Fruit fly (Drosophila melanogaster): ENCODE results near the gene CG11666.

Gene CG11666

DNA sequence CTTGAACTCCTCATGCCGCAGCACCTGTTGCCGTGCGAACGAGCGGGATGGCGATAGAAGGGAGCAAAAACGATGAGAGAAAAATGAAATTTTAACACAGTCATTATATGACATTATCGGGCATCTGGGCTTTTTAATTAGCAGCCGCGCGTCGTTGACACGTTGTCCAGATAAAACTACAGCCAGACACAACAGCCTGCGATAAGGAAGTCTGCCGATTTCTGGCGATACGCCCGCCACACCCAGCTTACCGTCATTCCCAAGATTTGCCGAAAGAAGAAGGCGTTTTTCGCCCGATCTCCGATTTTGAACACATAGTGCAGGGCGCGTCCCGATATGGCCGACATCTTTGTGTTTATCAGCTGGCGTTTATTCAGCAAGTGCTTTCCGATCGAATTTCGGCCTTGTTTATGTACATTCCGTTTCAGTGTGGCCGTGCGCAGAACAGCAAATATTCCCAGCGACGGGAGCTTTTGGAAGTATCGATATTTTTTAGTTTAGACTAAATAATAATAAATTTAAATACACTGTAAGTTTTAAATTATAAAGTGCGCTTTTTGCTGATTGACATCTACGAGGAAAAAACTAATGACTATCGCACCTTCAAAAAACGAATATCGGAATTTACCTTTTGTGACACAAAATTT is 43.6 kb downstream of the CG11666 start, which contains the start of gene CG1532:
TSS of gene CG1532 (minus strand) at position 433 of the 647 bp plus-strand sequence.
- no peak for TF ChIP-seq ATbp (GFP tag; optimal IDR thresholded peaks at IDR 0.05)
- no peak for TF ChIP-seq CG14667 (GFP tag; IDR thresholded peaks at IDR 0.05)
- no peak for TF ChIP-seq CG18619 (GFP tag; optimal IDR thresholded peaks at IDR 0.05)
- no peak for TF ChIP-seq ems (GFP tag; optimal IDR thresholded peaks at IDR 0.05)
- TF ChIP-seq Hsf (GFP tag; optimal IDR thresholded peaks at IDR 0.05), result no peak
- TF ChIP-seq YL-1 (GFP tag; optimal IDR thresholded peaks at IDR 0.05), result peak; percentile 26
- no peak for TF ChIP-seq ken (GFP tag; IDR thresholded peaks at IDR 0.05)
- TF ChIP-seq CG3163 (GFP tag; optimal IDR thresholded peaks at IDR 0.05), result no peak
- TF ChIP-seq CG9797 (GFP tag; optimal IDR thresholded peaks at IDR 0.05), result peak; percentile 65
- TF ChIP-seq CG33557 (GFP tag; optimal IDR thresholded peaks at IDR 0.05), result no peak
- TF ChIP-seq onecut (GFP tag; IDR thresholded peaks at IDR 0.05), result peak; percentile 46
- no peak for TF ChIP-seq CG17361 (GFP tag; IDR thresholded peaks at IDR 0.05)
- peak; percentile 43; the same call in 1 of the 3 replicates for TF ChIP-seq jigr1 (GFP tag; IDR thresholded peaks at IDR 0.05)
- no peak for TF ChIP-seq sr (GFP tag; IDR thresholded peaks at IDR 0.05)
- no peak for TF ChIP-seq NfI (GFP tag; optimal IDR thresholded peaks at IDR 0.05)
- peak; percentile 35 for TF ChIP-seq sob (GFP tag; IDR thresholded peaks at IDR 0.05)
- peak; percentile 69 for TF ChIP-seq exex (tag; optimal IDR thresholded peaks at IDR 0.05)
- no peak for TF ChIP-seq CG3065 (GFP tag; optimal IDR thresholded peaks at IDR 0.05)
- TF ChIP-seq ash1 (GFP tag; optimal IDR thresholded peaks at IDR 0.05), result no peak
- peak; percentile 41; the same call in 1 of the 3 replicates for TF ChIP-seq CG16813 (GFP tag; IDR thresholded peaks at IDR 0.05; ENCODE audit: partially characterized antibody)
- TF ChIP-seq toy (GFP tag; IDR thresholded peaks at IDR 0.05), result no peak
- no peak for TF ChIP-seq schlank (tag; optimal IDR thresholded peaks at IDR 0.05)
- TF ChIP-seq lab (GFP tag; optimal IDR thresholded peaks at IDR 0.05), result peak; percentile 43
- no peak for TF ChIP-seq CG2202 (tag; optimal IDR thresholded peaks at IDR 0.05)
- TF ChIP-seq bcd (GFP tag; optimal IDR thresholded peaks at IDR 0.05), result no peak
- TF ChIP-seq HLHmδ (GFP tag; optimal IDR thresholded peaks at IDR 0.05), result no peak
- peak; percentile 29 for TF ChIP-seq CG12769 (tag; optimal IDR thresholded peaks at IDR 0.05)
- peak; percentile 64 for TF ChIP-seq mirr (GFP tag; optimal IDR thresholded peaks at IDR 0.05)
- no peak for TF ChIP-seq B-H1 (GFP tag; IDR thresholded peaks at IDR 0.05)
- TF ChIP-seq MBD-R2 (GFP tag; IDR thresholded peaks at IDR 0.05), result peak; percentile 37; the same call in 1 of the 2 replicates
- TF ChIP-seq ase (GFP tag; IDR thresholded peaks at IDR 0.05), result no peak
- no peak for TF ChIP-seq bab2 (GFP tag; optimal IDR thresholded peaks at IDR 0.05)
- TF ChIP-seq CG13775 (GFP tag; optimal IDR thresholded peaks at IDR 0.05), result no peak
- peak; percentile 49; the same call in 1 of the 2 replicates for TF ChIP-seq inv (GFP tag; IDR thresholded peaks at IDR 0.05; ENCODE audit: partially characterized antibody)
- peak; percentile 78 for TF ChIP-seq Vsx1 (GFP tag; optimal IDR thresholded peaks at IDR 0.05)
- TF ChIP-seq kah (GFP tag; optimal IDR thresholded peaks at IDR 0.05), result no peak
- no peak for TF ChIP-seq chif (GFP tag; optimal IDR thresholded peaks at IDR 0.05)
- TF ChIP-seq D19A (tag; optimal IDR thresholded peaks at IDR 0.05), result peak; percentile 8
- TF ChIP-seq CG17568 (GFP tag; optimal IDR thresholded peaks at IDR 0.05), result no peak
- no peak for TF ChIP-seq CkIIα-i1 (GFP tag; IDR thresholded peaks at IDR 0.05)
- no peak for TF ChIP-seq tio (GFP tag; optimal IDR thresholded peaks at IDR 0.05)
- TF ChIP-seq Adf1 (GFP tag; IDR thresholded peaks at IDR 0.05), result peak; percentile 8; the same call in 1 of the 2 replicates
- no peak for TF ChIP-seq CG5245 (GFP tag; optimal IDR thresholded peaks at IDR 0.05)
- TF ChIP-seq ro (GFP tag; IDR thresholded peaks at IDR 0.05), result no peak
- TF ChIP-seq eve (GFP tag; optimal IDR thresholded peaks at IDR 0.05), result no peak
- TF ChIP-seq fd3F (GFP tag; optimal IDR thresholded peaks at IDR 0.05), result no peak
- TF ChIP-seq pros (GFP tag; optimal IDR thresholded peaks at IDR 0.05), result no peak
- TF ChIP-seq dmrt11E (tag; optimal IDR thresholded peaks at IDR 0.05), result no peak
- TF ChIP-seq CG4424 (GFP tag; optimal IDR thresholded peaks at IDR 0.05), result no peak
- no peak for TF ChIP-seq CG31365 (tag; optimal IDR thresholded peaks at IDR 0.05)
